Worm (Caenorhabditis elegans): Measurements from ENCODE around the gene ocam-1.

- TF ChIP-seq tbp1 (GFP tag; optimal IDR thresholded peaks at IDR 0.05) (no peak), Y67H2A.10 (GFP tag; conservative IDR thresholded peaks at IDR 0.05) (no peak), egl-18 (GFP tag; IDR thresholded peaks at IDR 0.05) (no peak), aptf-2 (GFP tag; conservative IDR thresholded peaks at IDR 0.05) (no peak), dox-1 (GFP tag; IDR thresholded peaks at IDR 0.05) (no peak), dpl-1 (GFP tag; optimal IDR thresholded peaks at IDR 0.05) (no peak), tlf-1 (GFP tag; optimal IDR thresholded peaks at IDR 0.05) (no peak), nfya-1 (tag; optimal IDR thresholded peaks at IDR 0.05; ENCODE audit: borderline replicate concordance, insufficient read depth) (no peak), cebp-1 (GFP tag; IDR thresholded peaks at IDR 0.05) (no peak), cebp-1 (tag; optimal IDR thresholded peaks at IDR 0.05) (no peak), mes-4 (tag; optimal IDR thresholded peaks at IDR 0.05) (no peak), hlh-12 (tag; optimal IDR thresholded peaks at IDR 0.05) (no peak), snpc-1.3 (tag; optimal IDR thresholded peaks at IDR 0.05; ENCODE audit: insufficient read depth) (no peak)
Measured at ce11 chrV:14153615-14154014, 13.9 kb downstream of the ocam-1 start.

Measured in whole organism, young adult.